Worm (Caenorhabditis elegans): ENCODE results near the gene npr-31.

DNA sequence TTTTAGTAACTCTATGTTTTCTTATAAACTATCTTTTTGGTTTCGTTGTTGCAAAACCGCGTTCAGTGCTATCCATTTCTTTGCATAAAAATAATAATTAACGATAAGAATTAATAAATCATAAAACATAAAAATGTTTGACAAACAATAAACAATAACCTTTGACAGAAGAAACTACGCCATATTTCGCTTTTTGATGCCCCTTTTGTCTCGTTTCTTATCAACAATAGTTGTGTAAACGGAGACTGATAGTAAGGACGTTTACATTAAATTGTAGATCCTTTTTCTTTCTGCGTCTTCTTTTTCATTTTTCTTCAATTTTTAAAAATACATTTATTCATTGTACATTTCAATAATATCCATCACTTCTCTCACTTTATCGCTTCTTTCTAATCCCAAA lies 5.3 kb upstream of the npr-31 start:
- TF ChIP-seq ztf-11 (tag; optimal IDR thresholded peaks at IDR 0.05): no peak
- no peak for TF ChIP-seq nhr-76 (tag; optimal IDR thresholded peaks at IDR 0.05)
- TF ChIP-seq mab-5 (tag; optimal IDR thresholded peaks at IDR 0.05): no peak
